Fruit fly (Drosophila melanogaster): ENCODE data around the gene Gprk2.

- TF ChIP-seq CG8478 (optimal IDR thresholded peaks at IDR 0.05) = no peak
- no peak for TF ChIP-seq CTCF (optimal IDR thresholded peaks at IDR 0.05)
Measured at dm6 chr3R:31381861-31382260, 23.2 kb upstream of the Gprk2 start, which contains the start of gene CG1607.
